Fruit fly (Drosophila melanogaster) whole organism, embryonic: Measurements from ENCODE around the gene mei-218.
A peak's percentile ranks its signal among the peaks of the same experiment; 100 is the strongest.

Source experiments
- Bteb2 ChIP-seq: fragments of 200-800 bp; sonication (Bioruptor generic); optimal IDR thresholded peaks from 2 replicates; lab custom pipeline; 2016; ENCODE audit warnings: missing biosample characterization, missing genetic modification characterization
- CG10321 ChIP-seq: fragments of 200-800 bp; sonication (Bioruptor generic); IDR thresholded peaks from 2 replicates; pipeline ENCODE4 v1.3.6; 2022; ENCODE audit warnings: missing biosample characterization, missing genetic modification characterization
- CG10431 ChIP-seq: fragments of 200-800 bp; sonication (Bioruptor generic); optimal IDR thresholded peaks from 3 replicates; lab custom pipeline; 2018; ENCODE audit warnings: missing biosample characterization, mild to moderate bottlenecking, missing genetic modification characterization
- CG10543 ChIP-seq: fragments of 200-800 bp; sonication (Bioruptor generic); optimal IDR thresholded peaks from 3 replicates; lab custom pipeline; 2017; ENCODE audit warnings: missing biosample characterization, mild to moderate bottlenecking, missing genetic modification characterization, moderate library complexity
- CG10654 ChIP-seq: fragments of 200-800 bp; sonication (Bioruptor generic); optimal IDR thresholded peaks from 2 replicates; lab custom pipeline; 2016; ENCODE audit warnings: missing biosample characterization, missing genetic modification characterization
- CG12299 ChIP-seq: fragments of 200-800 bp; sonication (Bioruptor generic); optimal IDR thresholded peaks from 2 replicates; lab custom pipeline; 2018; ENCODE audit warnings: missing biosample characterization, mild to moderate bottlenecking, missing genetic modification characterization
- CG12391 ChIP-seq: fragments of 200-800 bp; sonication (Bioruptor generic); optimal IDR thresholded peaks from 3 replicates; lab custom pipeline; 2018; ENCODE audit warnings: missing biosample characterization, mild to moderate bottlenecking, missing genetic modification characterization, moderate library complexity
- CG13287 ChIP-seq: fragments of 200-800 bp; sonication (Bioruptor generic); IDR thresholded peaks from 2 replicates; pipeline ENCODE4 v1.3.6; 2022; ENCODE audit warnings: missing biosample characterization, missing genetic modification characterization; ENCODE audit not compliant: partially characterized antibody
- CG13296 ChIP-seq: fragments of 200-800 bp; sonication (Bioruptor generic); optimal IDR thresholded peaks from 3 replicates; lab custom pipeline; 2018; ENCODE audit warnings: missing biosample characterization, mild to moderate bottlenecking, missing genetic modification characterization
- CG14860 ChIP-seq: fragments of 200-800 bp; sonication (Bioruptor generic); IDR thresholded peaks from 3 replicates; pipeline ENCODE4 v1.3.6; 2022; ENCODE audit warnings: missing biosample characterization, missing genetic modification characterization; ENCODE audit not compliant: partially characterized antibody
- CG17328 ChIP-seq: fragments of 200-800 bp; sonication (Bioruptor generic); IDR thresholded peaks from 2 replicates; pipeline ENCODE4 v1.3.6; 2022; ENCODE audit warnings: missing biosample characterization, missing genetic modification characterization
- CG18011 ChIP-seq: fragments of 200-800 bp; sonication (Bioruptor generic); optimal IDR thresholded peaks from 2 replicates; lab custom pipeline; 2017; ENCODE audit warnings: missing biosample characterization, missing genetic modification characterization, mild to moderate bottlenecking, moderate library complexity, missing genotype
- CG2120 ChIP-seq: fragments of 200-800 bp; sonication (Bioruptor generic); optimal IDR thresholded peaks from 3 replicates; lab custom pipeline; 2016; ENCODE audit warnings: missing biosample characterization, missing genetic modification characterization
- CG3163 ChIP-seq: fragments of 200-800 bp; sonication (Bioruptor generic); optimal IDR thresholded peaks from 3 replicates; lab custom pipeline; 2016; ENCODE audit warnings: missing biosample characterization, missing genetic modification characterization
- CG34376 ChIP-seq: fragments of 200-800 bp; sonication (Bioruptor generic); optimal IDR thresholded peaks from 2 replicates; lab custom pipeline; 2018; ENCODE audit warnings: missing biosample characterization, mild to moderate bottlenecking, missing genetic modification characterization
- CG4617 ChIP-seq: fragments of 200-800 bp; sonication (Bioruptor generic); optimal IDR thresholded peaks from 3 replicates; lab custom pipeline; 2016; ENCODE audit warnings: missing biosample characterization, missing genetic modification characterization, borderline replicate concordance
- CG7357 ChIP-seq: fragments of 200-800 bp; sonication (Bioruptor generic); IDR thresholded peaks from 3 replicates; pipeline ENCODE4 v1.3.6; 2022; ENCODE audit warnings: missing biosample characterization, missing genetic modification characterization
- CG7372 ChIP-seq: fragments of 200-800 bp; sonication (Bioruptor generic); IDR thresholded peaks from 2 replicates; pipeline ENCODE4 v1.3.6; 2022; ENCODE audit warnings: missing biosample characterization, missing genetic modification characterization
- CG7745 ChIP-seq: fragments of 200-800 bp; sonication (Bioruptor generic); optimal IDR thresholded peaks from 2 replicates; lab custom pipeline; 2018; ENCODE audit warnings: missing biosample characterization, mild to moderate bottlenecking, missing genetic modification characterization, moderate library complexity
- CG8089 ChIP-seq: fragments of 200-800 bp; sonication (Bioruptor generic); optimal IDR thresholded peaks from 3 replicates; lab custom pipeline; 2016; ENCODE audit warnings: missing biosample characterization, missing genetic modification characterization
- CG8281 ChIP-seq: fragments of 200-800 bp; sonication (Bioruptor generic); optimal IDR thresholded peaks from 2 replicates; lab custom pipeline; 2018; ENCODE audit warnings: missing biosample characterization, mild to moderate bottlenecking, missing genetic modification characterization, moderate library complexity
- CTCF ChIP-seq: fragments of 200-800 bp; sonication (Bioruptor generic); optimal IDR thresholded peaks from 2 replicates; lab custom pipeline; 2017; ENCODE audit warnings: missing biosample characterization, mild to moderate bottlenecking, missing genetic modification characterization, moderate library complexity
- HmgD ChIP-seq: fragments of 200-800 bp; sonication (Bioruptor generic); optimal IDR thresholded peaks from 3 replicates; lab custom pipeline; 2016; ENCODE audit warnings: missing biosample characterization, missing genetic modification characterization
- MESR4 ChIP-seq: fragments of 200-800 bp; sonication (Bioruptor generic); optimal IDR thresholded peaks from 2 replicates; lab custom pipeline; 2018; ENCODE audit warnings: missing biosample characterization, mild to moderate bottlenecking, missing genetic modification characterization, moderate library complexity
- Meics ChIP-seq: fragments of 200-800 bp; sonication (Bioruptor generic); optimal IDR thresholded peaks from 2 replicates; lab custom pipeline; 2017; ENCODE audit warnings: missing biosample characterization, mild to moderate bottlenecking, missing genetic modification characterization
- Myb ChIP-seq: fragments of 200-800 bp; sonication (Bioruptor generic); optimal IDR thresholded peaks from 2 replicates; lab custom pipeline; 2016; ENCODE audit warnings: missing biosample characterization, missing genetic modification characterization
- NK7.1 ChIP-seq: fragments of 200-800 bp; sonication (Bioruptor generic); optimal IDR thresholded peaks from 3 replicates; lab custom pipeline; 2016; ENCODE audit warnings: missing biosample characterization, missing genetic modification characterization
- NfI ChIP-seq: fragments of 200-800 bp; sonication (Bioruptor generic); optimal IDR thresholded peaks from 3 replicates; lab custom pipeline; 2018; ENCODE audit warnings: missing biosample characterization, mild to moderate bottlenecking, missing genetic modification characterization, moderate library complexity
- Pdp1 ChIP-seq, 2 experiments: fragments of 200-800 bp; sonication (Bioruptor generic); optimal IDR thresholded peaks; 3 replicates each; lab custom pipeline; 2016; ENCODE audit warnings: missing biosample characterization in 2 of 2, missing genetic modification characterization in 2 of 2, mild to moderate bottlenecking in 1 of 2, moderate library complexity in 1 of 2
- Scr ChIP-seq: fragments of 200-800 bp; sonication (Bioruptor generic); IDR thresholded peaks from 2 replicates; pipeline ENCODE4 v1.3.6; 2022; ENCODE audit warnings: missing biosample characterization, missing genetic modification characterization; ENCODE audit not compliant: partially characterized antibody
- Sry-β ChIP-seq: fragments of 200-800 bp; sonication (Bioruptor generic); optimal IDR thresholded peaks from 2 replicates; lab custom pipeline; 2018; ENCODE audit warnings: missing biosample characterization, mild to moderate bottlenecking, missing genetic modification characterization, moderate library complexity
- abd-A ChIP-seq: fragments of 200-800 bp; sonication (Bioruptor generic); optimal IDR thresholded peaks from 3 replicates; lab custom pipeline; 2019; ENCODE audit warnings: missing biosample characterization, mild to moderate bottlenecking, missing genetic modification characterization, moderate library complexity
- al ChIP-seq: fragments of 200-800 bp; sonication (Bioruptor generic); IDR thresholded peaks from 2 replicates; pipeline ENCODE4 v1.3.6; 2022; ENCODE audit warnings: missing biosample characterization, missing genetic modification characterization
- az2 ChIP-seq: fragments of 200-800 bp; sonication (Bioruptor generic); optimal IDR thresholded peaks from 3 replicates; lab custom pipeline; 2016; ENCODE audit warnings: missing biosample characterization, missing genetic modification characterization
- bbx ChIP-seq: fragments of 200-800 bp; sonication (Bioruptor generic); IDR thresholded peaks from 2 replicates; pipeline ENCODE4 v1.3.6; 2022; ENCODE audit warnings: missing biosample characterization, missing genetic modification characterization; ENCODE audit not compliant: partially characterized antibody
- caup ChIP-seq: fragments of 200-800 bp; sonication (Bioruptor generic); optimal IDR thresholded peaks from 3 replicates; lab custom pipeline; 2017; ENCODE audit warnings: missing biosample characterization, mild to moderate bottlenecking, missing genetic modification characterization, moderate library complexity; ENCODE audit not compliant: severe bottlenecking
- fd102C ChIP-seq: fragments of 200-800 bp; sonication (Bioruptor generic); optimal IDR thresholded peaks from 2 replicates; lab custom pipeline; 2018; ENCODE audit warnings: missing biosample characterization, mild to moderate bottlenecking, missing genetic modification characterization, moderate library complexity
- hkb ChIP-seq, 2 experiments: fragments of 200-800 bp in 1 of 2; fragments of >200 bp in 1 of 2; sonication (Bioruptor generic) in 1 of 2; IDR thresholded peaks in 1 of 2; optimal IDR thresholded peaks in 1 of 2; 2 replicates each; pipeline versions ENCODE4 v1.3.6 to Lab custom; 2017 to 2022; ENCODE audit warnings: missing biosample characterization in 1 of 2, missing genetic modification characterization in 1 of 2
- ken ChIP-seq: fragments of 200-800 bp; sonication (Bioruptor generic); IDR thresholded peaks from 3 replicates; pipeline ENCODE4 v1.3.6; 2022; ENCODE audit warnings: missing biosample characterization, missing genetic modification characterization
- lola ChIP-seq, 3 experiments: fragments of >200 bp in 2 of 3; fragments of 200-800 bp in 1 of 3; sonication (Bioruptor generic) in 1 of 3; optimal IDR thresholded peaks; 2 replicates each; lab custom pipeline; 2017 to 2019; ENCODE audit warnings: missing biosample characterization in 3 of 3, missing genetic modification characterization in 3 of 3, mild to moderate bottlenecking in 1 of 3, moderate library complexity in 1 of 3
- repo ChIP-seq: fragments of 200-800 bp; sonication (Bioruptor generic); optimal IDR thresholded peaks from 2 replicates; lab custom pipeline; 2016; ENCODE audit warnings: missing biosample characterization, missing genetic modification characterization
- sd ChIP-seq: fragments of 200-800 bp; sonication (Bioruptor generic); optimal IDR thresholded peaks from 3 replicates; lab custom pipeline; 2018; ENCODE audit warnings: missing biosample characterization, mild to moderate bottlenecking, missing genetic modification characterization, moderate library complexity
- sens ChIP-seq: fragments of 200-800 bp; sonication (Bioruptor generic); peaks from one replicate; lab custom pipeline; 2016; ENCODE audit warnings: missing biosample characterization, missing genetic modification characterization
- slou ChIP-seq: fragments of 200-800 bp; sonication (Bioruptor generic); optimal IDR thresholded peaks from 3 replicates; lab custom pipeline; 2016; ENCODE audit warnings: missing biosample characterization, missing genetic modification characterization
- tio ChIP-seq: fragments of 200-800 bp; sonication (Bioruptor generic); optimal IDR thresholded peaks from 2 replicates; lab custom pipeline; 2017; ENCODE audit warnings: missing biosample characterization, missing genetic modification characterization, inconsistent platforms
- toy ChIP-seq: fragments of 200-800 bp; sonication (Bioruptor generic); IDR thresholded peaks from 2 replicates; pipeline ENCODE4 v1.3.6; 2022; ENCODE audit warnings: missing biosample characterization, missing genetic modification characterization
- trh ChIP-seq: fragments of 200-800 bp; sonication (Bioruptor generic); optimal IDR thresholded peaks from 2 replicates; lab custom pipeline; 2016; ENCODE audit warnings: missing biosample characterization, missing genetic modification characterization
- tx ChIP-seq: fragments of 200-800 bp; sonication (Bioruptor generic); optimal IDR thresholded peaks from 2 replicates; lab custom pipeline; 2016; ENCODE audit warnings: missing biosample characterization, missing genetic modification characterization

The mei-218 gene

DNA sequence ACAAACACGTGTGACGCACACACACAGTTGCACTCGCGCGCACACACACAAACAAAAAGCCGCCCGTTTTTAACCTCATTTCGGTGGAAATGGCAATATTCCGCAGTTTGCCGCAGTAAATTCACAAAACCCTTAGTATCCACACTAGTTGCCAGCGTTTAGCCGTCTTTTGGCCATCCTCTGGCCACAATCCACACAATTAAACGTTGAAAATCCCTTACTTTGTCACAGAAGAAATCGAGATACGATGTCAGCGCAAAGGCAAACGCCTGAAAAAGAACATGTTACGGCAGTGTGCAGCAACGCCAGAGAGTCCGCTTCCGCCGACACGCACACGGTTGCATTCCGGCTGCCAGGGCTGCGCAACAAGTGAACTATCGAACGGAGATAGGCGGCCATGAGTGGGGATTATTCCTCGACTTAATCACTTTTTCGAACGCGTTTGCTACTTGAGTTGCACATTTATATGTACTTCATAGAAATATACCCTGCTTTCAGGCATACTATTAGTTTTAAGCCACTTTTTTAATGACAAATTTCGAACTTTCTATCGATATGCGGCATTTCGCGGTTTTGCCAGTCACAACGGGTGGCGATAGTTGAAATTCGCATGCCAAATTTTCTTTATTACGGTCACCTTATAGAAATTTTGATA lies 5.3 kb upstream of the mei-218 start, which contains the start of gene RpS5a (continued):
- TF ChIP-seq hkb (optimal IDR thresholded peaks at IDR 0.05; lab: Kevin White, UChicago) (no peak), hkb (GFP tag; IDR thresholded peaks at IDR 0.05; lab: Robert Waterston, UW) (peak; percentile 71), CG17328 (GFP tag; lab: Robert Waterston, UW) (peak; percentile 66), caup (GFP tag; lab: Kevin White, UChicago) (peak; percentile 95), lola (GFP tag; optimal IDR thresholded peaks at IDR 0.05; lab: Kevin White, UChicago) (peak in 1 of 3 experiments; percentile 48), az2 (GFP tag; lab: Kevin White, UChicago) (peak; percentile 47), bbx (GFP tag; lab: Robert Waterston, UW) (peak; percentile 31; the same call in 1 of the 2 replicates), CG4617 (GFP tag; lab: Kevin White, UChicago) (peak; percentile 39), CG10543 (peak; percentile 92), NK7.1 (GFP tag; lab: Kevin White, UChicago) (peak; percentile 76), ken (GFP tag; lab: Robert Waterston, UW) (peak; percentile 82), sens (GFP tag; lab: Kevin White, UChicago) (peak; percentile 95), tio (no peak), CG18011 (GFP tag; lab: Kevin White, UChicago) (peak; percentile 59), repo (GFP tag; lab: Kevin White, UChicago) (peak; percentile 74), CG10431 (peak; percentile 79), CG10654 (GFP tag; lab: Kevin White, UChicago) (peak; percentile 79), CG13296 (GFP tag; lab: Kevin White, UChicago) (peak; percentile 87), CG12299 (tag; lab: Kevin White, UChicago) (peak; percentile 61), CG34376 (GFP tag; lab: Kevin White, UChicago) (peak; percentile 92), NfI (GFP tag; lab: Kevin White, UChicago) (peak; percentile 91), CG2120 (GFP tag; lab: Kevin White, UChicago) (peak; percentile 65), Meics (peak; percentile 90), tx (GFP tag; lab: Kevin White, UChicago) (peak; percentile 55), CG13287 (GFP tag; lab: Robert Waterston, UW) (peak; percentile 79), CG14860 (GFP tag; lab: Robert Waterston, UW) (peak; percentile 71), HmgD (peak; percentile 81), CG7357 (GFP tag; lab: Robert Waterston, UW) (peak; percentile 53; the same call in 2 of the 3 replicates), CG7745 (tag; lab: Kevin White, UChicago) (no peak), Scr (GFP tag; lab: Robert Waterston, UW) (peak; percentile 88), Pdp1 (GFP tag; optimal IDR thresholded peaks at IDR 0.05; lab: Kevin White, UChicago) (peak; percentile 70 to 74), CTCF (GFP tag; lab: Kevin White, UChicago) (peak; percentile 53), CG8281 (tag; lab: Kevin White, UChicago) (no peak), toy (GFP tag; lab: Robert Waterston, UW) (0 out of 2 replicates have a peak, but pooled peaks have one; percentile 45), fd102C (GFP tag; lab: Kevin White, UChicago) (peak; percentile 71), CG10321 (GFP tag; lab: Robert Waterston, UW) (0 out of 2 replicates have a peak, but pooled peaks have one; percentile 40), al (GFP tag; lab: Robert Waterston, UW) (peak; percentile 68), trh (GFP tag; lab: Kevin White, UChicago) (peak; percentile 61), CG8089 (GFP tag; lab: Kevin White, UChicago) (peak; percentile 85), CG7372 (GFP tag; lab: Robert Waterston, UW) (peak; percentile 73), MESR4 (GFP tag; lab: Kevin White, UChicago) (peak; percentile 94), CG12391 (tag; lab: Kevin White, UChicago) (peak; percentile 66), slou (GFP tag; lab: Kevin White, UChicago) (peak; percentile 86), Bteb2 (GFP tag; lab: Kevin White, UChicago) (peak; percentile 70), Myb (peak; percentile 64), Sry-β (peak; percentile 53), CG3163 (GFP tag; lab: Kevin White, UChicago) (peak; percentile 62), abd-A (tag; lab: Kevin White, UChicago) (no peak), sd (no peak)
